Worm (Caenorhabditis elegans): Measurements from ENCODE around the gene F13H8.12.

Gene F13H8.12

DNA sequence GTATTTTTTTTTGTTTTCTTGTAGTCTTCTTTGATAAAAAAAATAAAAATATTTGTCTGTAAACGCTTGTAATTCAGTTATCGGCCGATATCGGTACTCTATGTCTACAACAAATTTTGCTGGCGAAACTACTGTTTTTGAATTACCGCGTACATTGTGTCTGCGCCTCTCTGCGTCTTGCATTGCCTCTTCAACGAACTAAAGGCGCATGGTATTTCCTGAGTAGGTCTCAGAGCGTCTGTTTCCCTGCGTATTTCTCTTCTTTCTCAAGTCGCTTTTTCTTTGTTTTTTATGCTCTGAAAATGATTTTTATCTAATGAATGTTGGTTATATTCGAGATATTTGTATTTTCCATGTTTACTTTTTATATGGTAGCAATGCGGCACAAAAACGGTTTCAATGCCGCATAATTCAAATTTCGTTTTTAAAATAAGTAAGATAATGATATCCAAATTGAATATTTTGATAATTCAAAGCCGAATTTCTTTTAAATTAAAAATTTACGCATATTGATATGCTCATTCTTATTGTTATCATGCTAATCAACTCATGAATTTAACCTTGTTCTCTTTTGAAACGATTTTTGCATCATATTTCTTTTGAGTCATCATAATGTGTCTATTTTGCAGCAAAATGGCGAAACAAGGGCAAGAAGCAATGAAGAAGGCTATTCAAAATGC, 11.4 kb upstream of the F13H8.12 start, which contains the start of gene phb-2:
TSS of gene phb-2 (plus strand) at position 630 of the 680 bp plus-strand sequence.
- TF ChIP-seq unc-62 (GFP tag; optimal IDR thresholded peaks at IDR 0.05) = no peak

DNA sequence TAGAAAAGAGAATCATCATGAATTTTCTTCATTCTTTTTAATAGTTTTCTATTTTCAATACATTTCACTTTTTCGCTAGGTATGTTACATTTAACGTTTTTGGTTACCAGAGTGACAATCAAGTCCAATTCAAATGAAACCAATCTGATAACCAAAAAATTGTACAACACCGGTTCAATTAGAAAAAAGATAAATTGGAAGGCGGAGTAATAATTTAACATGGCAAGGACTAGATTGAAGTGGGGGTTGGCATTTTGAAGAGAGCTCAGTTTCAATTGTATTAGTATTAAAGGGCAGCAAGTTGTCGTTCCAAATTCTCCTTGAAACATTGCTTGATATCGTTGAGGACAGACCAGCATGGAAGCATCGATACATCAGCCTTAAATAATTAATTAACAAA, 9.6 kb upstream of the F13H8.12 start:
- no peak for TF ChIP-seq unc-62 (GFP tag; optimal IDR thresholded peaks at IDR 0.05)

DNA sequence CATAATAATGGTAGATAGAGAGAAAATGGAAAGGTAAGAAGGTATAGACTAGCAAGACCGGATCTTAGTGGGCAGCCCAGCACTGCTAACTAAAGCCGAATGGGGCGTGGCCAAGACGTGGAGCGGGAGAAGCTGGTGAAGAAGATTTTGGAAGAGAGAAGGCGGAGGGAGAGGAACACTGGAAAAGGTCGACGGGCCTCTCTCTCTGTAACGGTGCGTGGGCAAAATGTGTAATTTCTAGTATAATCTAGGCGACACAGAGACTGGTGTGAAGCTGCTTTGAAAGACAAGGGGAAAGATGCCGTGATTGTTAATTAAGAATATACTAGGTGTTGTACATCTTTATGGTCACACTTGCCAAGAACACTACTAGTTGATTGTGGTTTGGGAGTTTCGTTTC, 6.3 kb upstream of the F13H8.12 start, which contains the start of gene F13H8.5:
TSS of gene F13H8.5 (minus strand) at position 101 of the 400 bp plus-strand sequence.
- TF ChIP-seq unc-62 (GFP tag; optimal IDR thresholded peaks at IDR 0.05) = no peak

DNA sequence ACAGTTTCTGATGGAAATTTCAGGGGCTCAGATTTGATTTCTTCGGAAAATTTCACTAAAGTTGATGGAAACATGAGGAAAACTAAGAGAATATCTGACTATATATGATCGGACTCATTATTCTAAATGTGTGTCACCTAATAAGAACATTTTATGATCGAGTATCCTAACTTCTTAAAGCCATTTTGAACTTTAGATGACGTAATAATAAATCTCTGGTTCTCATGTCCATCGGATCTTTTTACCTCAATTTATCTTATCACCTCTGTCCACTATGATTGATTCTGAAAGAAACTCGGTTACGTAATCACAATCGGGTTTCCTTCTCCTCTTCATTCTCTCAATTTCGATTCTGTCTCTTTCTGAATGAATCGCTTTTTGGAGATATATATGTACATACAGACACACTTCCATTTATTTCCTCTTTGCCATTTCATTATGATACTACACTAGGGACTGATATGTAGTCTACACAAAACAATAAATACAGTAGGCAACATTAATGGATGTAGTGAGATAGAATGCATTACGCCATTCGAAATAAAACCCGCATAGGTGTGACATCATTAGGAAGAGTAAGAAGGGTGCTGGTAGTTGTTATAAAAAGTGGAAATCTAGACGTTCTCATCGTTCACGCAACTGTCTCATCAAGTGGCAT, 5.0 kb upstream of the F13H8.12 start:
- TF ChIP-seq unc-62 (GFP tag; optimal IDR thresholded peaks at IDR 0.05) = no peak

DNA sequence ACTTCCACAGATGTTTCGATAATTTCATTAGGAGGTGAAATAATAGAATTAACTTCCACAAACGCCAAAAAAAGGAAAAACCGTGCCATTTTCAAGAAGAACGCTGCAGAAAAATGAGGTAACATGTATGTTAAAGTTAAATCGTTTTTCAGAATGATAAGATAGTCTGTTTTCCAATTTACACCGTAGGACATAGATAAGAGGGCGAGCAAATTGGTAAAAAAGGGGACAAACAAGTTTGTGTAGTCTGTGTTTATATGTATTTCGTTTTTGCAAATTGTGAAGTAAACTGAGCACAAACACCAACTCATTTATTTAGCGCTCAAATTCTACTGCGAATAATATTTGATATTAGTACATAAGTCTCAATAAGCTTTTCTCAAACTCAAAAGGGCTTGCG, 2.5 kb upstream of the F13H8.12 start, which contains the start of gene F13H8.11:
TSS of gene F13H8.11 (minus strand) at position 155 of the 400 bp plus-strand sequence.
- TF ChIP-seq unc-62 (GFP tag; optimal IDR thresholded peaks at IDR 0.05) = no peak

DNA sequence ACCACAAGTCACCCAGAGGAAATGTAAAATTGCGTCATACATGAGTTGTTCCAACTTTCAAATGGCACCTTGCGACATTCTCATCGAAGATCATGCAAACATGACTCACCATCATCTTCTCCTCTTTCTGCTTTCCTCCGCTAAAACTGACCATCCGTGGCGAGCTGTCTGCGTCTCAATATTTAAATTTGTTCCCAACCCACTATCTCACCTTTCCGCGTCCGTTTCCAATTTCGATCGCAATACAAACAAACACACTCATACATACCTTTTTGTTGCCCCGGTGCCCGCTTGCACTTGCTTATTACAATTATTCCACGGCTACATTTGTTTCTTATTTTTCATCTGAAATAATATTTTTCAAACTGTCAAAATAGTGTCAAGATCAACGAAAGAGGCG, 1.6 kb upstream of the F13H8.12 start, which contains the start of gene nmgp-1:
TSS of gene nmgp-1 (plus strand) at position 174 of the 400 bp plus-strand sequence.
- no peak for TF ChIP-seq unc-62 (GFP tag; optimal IDR thresholded peaks at IDR 0.05)

DNA sequence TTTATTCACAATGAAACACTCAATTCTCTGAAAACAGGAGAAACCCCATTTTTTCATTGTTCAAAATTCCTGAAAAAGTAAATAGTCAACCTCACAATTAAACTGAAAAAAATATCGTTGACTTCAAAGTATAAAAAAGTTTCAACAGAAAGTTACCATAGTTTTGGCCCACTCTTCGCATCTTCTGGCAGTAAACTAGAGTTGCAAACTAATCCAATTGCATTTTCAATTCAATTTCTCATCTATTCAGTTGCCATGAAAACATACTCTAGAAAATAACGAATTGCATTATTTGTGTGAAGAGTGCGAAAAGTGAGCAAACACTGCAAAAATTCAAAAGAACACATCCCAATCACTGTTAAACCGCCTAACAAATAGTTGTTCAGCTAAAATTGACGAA, 1.4 kb downstream of the F13H8.12 start, which contains the start of gene F13H8.3:
TSS of gene F13H8.3 (plus strand) at position 301 of the 400 bp plus-strand sequence.
- TF ChIP-seq unc-62 (GFP tag; optimal IDR thresholded peaks at IDR 0.05) = no peak

DNA sequence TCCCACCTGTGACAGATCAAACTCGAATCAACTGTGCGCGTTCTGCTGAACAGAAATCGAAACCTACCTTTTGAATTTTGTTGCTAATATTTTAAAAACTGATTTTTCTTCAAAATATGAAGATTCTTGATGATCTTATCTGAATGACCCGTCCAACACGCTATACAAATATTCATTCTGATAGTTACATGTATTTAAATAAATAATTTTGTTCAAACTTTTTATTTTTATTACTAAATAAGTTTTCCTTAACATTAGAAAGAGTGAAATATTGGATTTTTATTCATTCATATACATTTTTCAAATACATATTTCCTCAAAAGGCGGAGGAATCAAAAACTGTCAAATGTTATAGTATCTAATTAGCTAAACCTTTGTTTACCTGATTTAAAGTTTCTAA, 5.7 kb downstream of the F13H8.12 start, which contains the start of gene F13H8.8:
TSS of gene F13H8.8 (minus strand) at position 101 of the 400 bp plus-strand sequence.
- TF ChIP-seq unc-62 (GFP tag; optimal IDR thresholded peaks at IDR 0.05) = no peak

DNA sequence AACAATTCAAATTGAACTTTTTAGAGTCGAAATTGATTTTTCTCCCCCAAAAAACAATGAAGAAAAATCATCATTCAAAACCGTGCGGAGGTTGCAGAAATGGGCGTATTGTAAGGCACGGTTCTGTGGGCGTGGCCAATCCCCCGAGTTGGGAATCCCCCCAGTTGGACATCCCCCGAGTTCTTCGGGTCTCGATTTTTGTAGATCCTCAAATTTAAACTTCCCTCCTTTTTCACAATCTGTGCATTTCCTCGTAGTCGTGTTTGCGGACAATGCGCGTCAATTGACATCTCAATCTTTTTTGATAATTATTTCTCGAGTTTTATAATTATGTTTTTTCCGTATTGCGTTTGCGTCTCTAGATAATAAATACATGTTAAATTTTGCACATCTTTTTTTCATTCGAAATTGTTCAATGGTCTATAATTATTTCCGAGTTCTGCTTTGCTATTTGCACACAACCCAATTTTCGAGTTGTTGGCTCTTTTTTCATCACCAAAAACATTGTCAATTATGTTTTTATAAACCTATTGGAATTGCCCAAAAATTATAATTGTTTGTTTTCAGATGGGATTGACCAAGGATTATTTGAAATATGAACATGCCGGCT, 7.6 kb downstream of the F13H8.12 start, which contains the start of gene F13H8.2:
TSS of gene F13H8.2 (plus strand) at position 560 of the 610 bp plus-strand sequence.
- no peak for TF ChIP-seq unc-62 (GFP tag; optimal IDR thresholded peaks at IDR 0.05)

DNA sequence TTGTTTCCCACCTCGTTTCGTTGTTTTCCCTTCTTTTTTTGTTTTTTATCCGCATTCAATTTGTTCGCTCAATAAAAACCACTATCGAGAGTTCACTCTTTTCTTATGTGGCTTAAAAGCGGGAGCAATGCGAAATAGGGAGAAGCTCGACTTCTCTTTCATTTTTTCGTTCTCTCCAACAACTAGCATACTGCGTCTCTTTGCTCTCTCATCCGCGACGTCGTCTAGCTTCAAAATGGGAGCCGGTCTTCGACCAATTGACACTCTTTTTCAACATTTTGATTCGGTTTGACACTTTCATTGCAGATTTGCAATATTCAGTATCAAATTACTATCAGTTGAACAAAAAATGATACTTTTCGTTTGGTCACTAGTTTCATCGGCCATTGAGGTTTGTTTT, 11.6 kb downstream of the F13H8.12 start, which contains the start of gene bpl-1:
TSS of gene bpl-1 (plus strand) at position 301 of the 400 bp plus-strand sequence.
- no peak for TF ChIP-seq unc-62 (GFP tag; optimal IDR thresholded peaks at IDR 0.05)

DNA sequence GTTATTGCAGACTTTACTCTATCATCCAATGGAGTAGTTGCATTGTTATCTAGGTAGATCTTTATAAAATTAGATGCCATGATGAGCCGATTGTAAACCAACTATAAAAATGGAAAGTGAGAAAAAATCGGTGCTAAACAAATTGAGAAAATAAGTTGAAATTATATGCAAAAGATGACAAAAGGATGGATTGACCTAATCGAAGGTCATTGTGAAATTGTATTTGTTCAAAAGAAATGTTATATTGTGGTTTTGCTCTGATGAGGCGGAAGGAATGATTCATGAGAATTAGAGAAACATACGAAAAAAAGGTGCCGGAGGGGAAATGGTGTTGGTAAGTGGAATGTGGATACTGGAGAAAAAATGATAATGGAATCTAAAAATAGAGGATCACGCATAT, 18.7 kb downstream of the F13H8.12 start, which contains the start of gene scly-1:
TSS of gene scly-1 (minus strand) at position 101 of the 400 bp plus-strand sequence.
- no peak for TF ChIP-seq unc-62 (GFP tag; optimal IDR thresholded peaks at IDR 0.05)

DNA sequence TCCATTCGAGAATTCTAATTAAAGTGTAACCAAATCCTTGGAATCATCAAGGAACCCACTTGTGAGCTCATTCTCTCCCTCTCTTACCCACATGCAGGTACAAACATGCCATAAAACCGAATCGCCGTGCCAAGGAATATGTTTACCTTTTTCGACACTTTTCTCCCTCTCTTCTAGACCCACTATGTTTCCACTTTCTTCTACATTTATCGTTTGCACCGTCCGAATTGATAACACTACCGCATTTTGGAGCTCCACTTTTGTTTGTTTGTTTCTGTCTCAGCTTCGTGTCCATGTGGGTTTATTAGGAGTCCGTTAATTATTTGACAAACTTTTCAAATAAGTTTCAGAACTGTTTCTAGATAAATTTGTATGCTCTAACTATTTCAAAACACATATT, 19.6 kb downstream of the F13H8.12 start:
- no peak for TF ChIP-seq unc-62 (GFP tag; optimal IDR thresholded peaks at IDR 0.05)

DNA sequence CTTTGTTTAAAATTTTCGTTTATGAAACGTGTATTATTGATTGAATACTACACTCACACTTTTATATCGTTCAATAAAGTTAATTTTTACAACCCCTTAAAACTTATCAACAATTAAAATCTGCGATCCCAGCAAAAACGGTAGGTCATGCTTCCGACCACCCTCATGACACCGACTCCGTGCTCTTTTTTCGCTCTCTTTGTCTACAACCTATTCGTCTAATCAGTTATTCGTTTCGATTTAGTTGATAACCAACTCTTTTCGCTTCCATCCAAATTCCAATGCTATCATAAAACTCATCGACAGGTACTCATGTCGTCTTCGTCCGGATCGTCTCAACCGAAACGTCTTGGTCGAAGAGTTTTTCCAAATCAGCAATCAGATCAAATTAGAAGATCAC, 20.8 kb downstream of the F13H8.12 start, which contains the start of gene F13H8.1:
TSS of gene F13H8.1 (plus strand) at position 311 of the 400 bp plus-strand sequence.
- no peak for TF ChIP-seq unc-62 (GFP tag; optimal IDR thresholded peaks at IDR 0.05)

DNA sequence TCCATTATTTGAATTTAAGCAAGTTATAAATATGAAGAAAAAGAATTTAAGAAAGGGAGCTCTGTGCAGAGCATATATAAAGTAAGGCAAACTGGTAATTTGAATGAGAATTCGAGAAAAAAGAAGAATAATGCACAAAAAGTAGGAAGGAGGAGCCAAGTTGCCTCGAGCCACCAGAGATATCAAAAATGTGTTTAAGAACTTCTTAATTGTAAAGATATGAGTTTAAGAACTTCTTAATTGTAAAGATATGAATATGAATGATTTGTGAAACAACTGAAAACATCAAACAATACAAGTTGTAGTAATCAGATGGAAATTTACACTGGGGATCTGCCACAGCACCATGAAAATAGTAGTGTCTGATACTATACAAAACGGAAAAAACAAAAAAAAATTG, 24.5 kb downstream of the F13H8.12 start, which contains the start of gene F13H8.6:
TSS of gene F13H8.6 (minus strand) at position 101 of the 400 bp plus-strand sequence.
- TF ChIP-seq unc-62 (GFP tag; optimal IDR thresholded peaks at IDR 0.05) = no peak

DNA sequence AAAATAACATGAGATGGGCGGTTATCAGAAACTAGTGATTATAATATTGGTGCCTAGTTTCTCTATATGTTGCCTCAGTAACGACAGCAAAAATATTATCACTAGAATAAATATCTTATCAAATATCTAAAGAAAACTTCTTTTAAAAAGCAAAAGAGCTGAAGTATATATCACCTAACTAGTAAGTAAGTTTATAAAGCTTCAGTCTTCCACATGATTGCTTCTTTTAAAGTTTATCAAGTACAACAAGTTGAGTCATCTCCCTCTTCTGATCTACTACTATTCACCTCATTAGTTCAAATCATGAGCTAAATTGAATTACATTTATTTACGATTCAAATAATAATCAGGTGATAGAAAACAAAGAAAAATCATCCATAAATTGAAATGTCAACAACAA, 25.8 kb downstream of the F13H8.12 start:
- TF ChIP-seq unc-62 (GFP tag; optimal IDR thresholded peaks at IDR 0.05) = no peak

DNA sequence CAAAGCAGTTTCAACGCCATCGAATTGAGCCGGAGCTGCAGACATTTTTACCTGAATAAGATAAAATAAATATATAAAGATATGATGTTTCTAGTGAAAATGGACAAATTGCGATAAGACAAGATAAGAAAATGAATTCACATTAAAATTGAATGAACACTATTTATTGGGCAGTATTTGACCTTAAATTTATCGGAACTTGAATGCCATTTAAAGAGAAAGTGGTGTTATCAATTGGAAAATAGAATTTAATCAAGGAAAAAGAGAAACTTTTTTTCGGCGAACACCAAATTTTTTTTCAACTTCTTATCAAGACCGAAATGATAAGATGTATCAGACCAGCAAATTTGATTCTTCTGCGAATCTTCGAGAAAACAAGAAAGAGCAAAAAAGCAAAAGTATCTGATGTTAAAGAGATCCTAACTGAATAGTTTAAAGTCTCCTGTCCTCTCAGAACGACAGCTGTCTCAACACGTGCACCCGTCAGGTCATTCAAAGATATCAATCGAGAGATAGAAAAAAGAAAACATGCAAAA, 27.8 kb downstream of the F13H8.12 start, which contains the start of gene upb-1:
TSS of gene upb-1 (minus strand) at position 51 of the 536 bp plus-strand sequence.
- no peak for TF ChIP-seq unc-62 (GFP tag; optimal IDR thresholded peaks at IDR 0.05)

All from whole organism, dauer.